Fruit fly (Drosophila melanogaster): ENCODE results near the gene UBL3.

dm6 chrX:15804790-15805189, 48.2 kb downstream of the UBL3 start:
- TF ChIP-seq insv (optimal IDR thresholded peaks at IDR 0.05) (no peak), Sin3A (optimal IDR thresholded peaks at IDR 0.05) (no peak), psq (optimal IDR thresholded peaks at IDR 0.05) (no peak), h (optimal IDR thresholded peaks at IDR 0.05) (no peak)

Data from Kc167 (cell line).